Fruit fly (Drosophila melanogaster) whole organism, embryonic: Measurements from ENCODE around the gene CG46397.

Experiments used
- Antp ChIP-seq: fragments of 200-800 bp; sonication (Bioruptor generic); optimal IDR thresholded peaks from 3 replicates; lab custom pipeline; 2016; ENCODE audit warnings: missing biosample characterization, missing genetic modification characterization
- Bteb2 ChIP-seq: fragments of 200-800 bp; sonication (Bioruptor generic); optimal IDR thresholded peaks from 2 replicates; lab custom pipeline; 2016; ENCODE audit warnings: missing biosample characterization, missing genetic modification characterization
- CG10147 ChIP-seq: fragments of 200-800 bp; sonication (Bioruptor generic); optimal IDR thresholded peaks from 2 replicates; lab custom pipeline; 2019; ENCODE audit warnings: missing biosample characterization, mild to moderate bottlenecking, missing genetic modification characterization, moderate library complexity
- CG11247 ChIP-seq: fragments of 200-800 bp; sonication (Bioruptor generic); IDR thresholded peaks from 2 replicates; pipeline ENCODE4 v1.3.6; 2022; ENCODE audit warnings: missing biosample characterization, missing genetic modification characterization
- CG14441 ChIP-seq: fragments of 200-800 bp; sonication (Bioruptor generic); IDR thresholded peaks from 2 replicates; pipeline ENCODE4 v1.3.6; 2022; ENCODE audit warnings: missing biosample characterization, missing genetic modification characterization
- CG15011 ChIP-seq: fragments of 200-800 bp; sonication (Bioruptor generic); optimal IDR thresholded peaks from 3 replicates; lab custom pipeline; 2018; ENCODE audit warnings: missing biosample characterization, mild to moderate bottlenecking, missing genetic modification characterization
- CG15696 ChIP-seq: fragments of 200-800 bp; sonication (Bioruptor generic); optimal IDR thresholded peaks from 2 replicates; lab custom pipeline; 2019; ENCODE audit warnings: missing biosample characterization, mild to moderate bottlenecking, missing genetic modification characterization, moderate library complexity
- CG17829 ChIP-seq: fragments of 200-800 bp; optimal IDR thresholded peaks from 2 replicates; lab custom pipeline; 2019; ENCODE audit warnings: missing biosample characterization, mild to moderate bottlenecking, missing genetic modification characterization, moderate library complexity
- CG18011 ChIP-seq: fragments of 200-800 bp; sonication (Bioruptor generic); optimal IDR thresholded peaks from 2 replicates; lab custom pipeline; 2017; ENCODE audit warnings: missing biosample characterization, missing genetic modification characterization, mild to moderate bottlenecking, moderate library complexity, missing genotype
- CG18599 ChIP-seq: fragments of 200-800 bp; sonication (Bioruptor generic); optimal IDR thresholded peaks from 3 replicates; lab custom pipeline; 2017; ENCODE audit warnings: missing biosample characterization, missing genetic modification characterization, mild to moderate bottlenecking, moderate library complexity, missing genetic modification reagents
- CG18764 ChIP-seq: fragments of 200-800 bp; sonication (Bioruptor generic); optimal IDR thresholded peaks from 3 replicates; lab custom pipeline; 2016; ENCODE audit warnings: missing biosample characterization, missing genetic modification characterization
- CG30431 ChIP-seq: fragments of 200-800 bp; sonication (Bioruptor generic); optimal IDR thresholded peaks from 2 replicates; lab custom pipeline; 2017; ENCODE audit warnings: missing biosample characterization, missing genetic modification characterization
- CG31365 ChIP-seq: fragments of 200-800 bp; sonication (Bioruptor generic); optimal IDR thresholded peaks from 2 replicates; lab custom pipeline; 2018; ENCODE audit warnings: missing biosample characterization, mild to moderate bottlenecking, missing genetic modification characterization
- CG3847 ChIP-seq: fragments of 200-800 bp; sonication (Bioruptor generic); IDR thresholded peaks from 2 replicates; pipeline ENCODE4 v1.3.6; 2022; ENCODE audit warnings: missing biosample characterization, missing genetic modification characterization
- CG6765 ChIP-seq: fragments of 200-800 bp; sonication (Bioruptor generic); optimal IDR thresholded peaks from 3 replicates; lab custom pipeline; 2017; ENCODE audit warnings: missing biosample characterization, mild to moderate bottlenecking, missing genetic modification characterization
- CG6791 ChIP-seq: fragments of 200-800 bp; sonication (Bioruptor generic); IDR thresholded peaks from 3 replicates; pipeline ENCODE4 v1.3.6; 2022; ENCODE audit warnings: missing biosample characterization, missing genetic modification characterization; ENCODE audit not compliant: partially characterized antibody
- CG7556 ChIP-seq: fragments of 200-800 bp; sonication (Bioruptor generic); optimal IDR thresholded peaks from 2 replicates; lab custom pipeline; 2017; ENCODE audit warnings: missing biosample characterization, mild to moderate bottlenecking, missing genetic modification characterization
- CG7745 ChIP-seq: fragments of 200-800 bp; sonication (Bioruptor generic); optimal IDR thresholded peaks from 2 replicates; lab custom pipeline; 2018; ENCODE audit warnings: missing biosample characterization, mild to moderate bottlenecking, missing genetic modification characterization, moderate library complexity
- CG7963 ChIP-seq: fragments of 200-800 bp; sonication (Bioruptor generic); IDR thresholded peaks from 3 replicates; pipeline ENCODE4 v1.3.6; 2022; ENCODE audit warnings: missing biosample characterization, missing genetic modification characterization; ENCODE audit not compliant: partially characterized antibody
- CG9215 ChIP-seq: fragments of 200-800 bp; sonication (Bioruptor generic); IDR thresholded peaks from 2 replicates; pipeline ENCODE4 v1.3.6; 2022; ENCODE audit warnings: missing biosample characterization, missing genetic modification characterization
- CHES-1-like ChIP-seq: fragments of 200-800 bp; sonication (Bioruptor generic); optimal IDR thresholded peaks from 2 replicates; lab custom pipeline; 2016; ENCODE audit warnings: missing biosample characterization, missing genetic modification characterization
- D19A ChIP-seq: fragments of 200-800 bp; optimal IDR thresholded peaks from 3 replicates; lab custom pipeline; 2019; ENCODE audit warnings: missing biosample characterization, mild to moderate bottlenecking, missing genetic modification characterization, moderate library complexity
- Dref ChIP-seq: fragments of 200-800 bp; sonication (Bioruptor generic); IDR thresholded peaks from 2 replicates; pipeline ENCODE4 v1.3.6; 2022; ENCODE audit warnings: missing biosample characterization, missing genetic modification characterization
- ERR ChIP-seq: fragments of 200-800 bp; sonication (Bioruptor generic); optimal IDR thresholded peaks from 2 replicates; lab custom pipeline; 2016; ENCODE audit warnings: missing biosample characterization, missing genetic modification characterization
- GATAe ChIP-seq: fragments of 200-800 bp; sonication (Bioruptor generic); conservative IDR thresholded peaks from 2 replicates; pipeline ENCODE4 v1.3.6; 2022; ENCODE audit warnings: missing biosample characterization, missing genetic modification characterization
- HLH54F ChIP-seq: fragments of 200-800 bp; sonication (Bioruptor generic); optimal IDR thresholded peaks from 3 replicates; lab custom pipeline; 2016; ENCODE audit warnings: missing biosample characterization, missing genetic modification characterization
- Hr51 ChIP-seq, 2 experiments: fragments of 200-800 bp; sonication (Bioruptor generic); optimal IDR thresholded peaks; 2 replicates in 1 of 2; 3 replicates in 1 of 2; lab custom pipeline; 2016 to 2018; ENCODE audit warnings: missing biosample characterization in 2 of 2, missing genetic modification characterization in 2 of 2, mild to moderate bottlenecking in 1 of 2, moderate library complexity in 1 of 2
- Hsf ChIP-seq: fragments of 200-800 bp; sonication (Bioruptor generic); optimal IDR thresholded peaks from 3 replicates; lab custom pipeline; 2016; ENCODE audit warnings: missing biosample characterization, missing genetic modification characterization
- Kr ChIP-seq: fragments of 200-800 bp; sonication (Bioruptor generic); optimal IDR thresholded peaks from 2 replicates; lab custom pipeline; 2017; ENCODE audit warnings: missing biosample characterization, mild to moderate bottlenecking, missing genetic modification characterization
- Med ChIP-seq: fragments of 200-800 bp; sonication (Bioruptor generic); peaks from one replicate; lab custom pipeline; 2016; ENCODE audit warnings: missing biosample characterization, missing genetic modification characterization, mild to moderate bottlenecking, inconsistent platforms, moderate library complexity
- NC2α ChIP-seq: fragments of 200-800 bp; sonication (Bioruptor generic); optimal IDR thresholded peaks from 2 replicates; lab custom pipeline; 2016; ENCODE audit warnings: missing biosample characterization, missing genetic modification characterization
- Neu2 ChIP-seq: fragments of 200-800 bp; sonication (Bioruptor generic); optimal IDR thresholded peaks from 3 replicates; lab custom pipeline; 2016; ENCODE audit warnings: missing biosample characterization, missing genetic modification characterization, borderline replicate concordance
- Opbp ChIP-seq: fragments of 200-800 bp; sonication (Bioruptor generic); IDR thresholded peaks from 3 replicates; pipeline ENCODE4 v1.3.6; 2022; ENCODE audit warnings: missing biosample characterization, missing genetic modification characterization; ENCODE audit not compliant: partially characterized antibody
- abd-A ChIP-seq: fragments of 200-800 bp; sonication (Bioruptor generic); optimal IDR thresholded peaks from 3 replicates; lab custom pipeline; 2019; ENCODE audit warnings: missing biosample characterization, mild to moderate bottlenecking, missing genetic modification characterization, moderate library complexity
- aop ChIP-seq: fragments of 200-800 bp; sonication (Bioruptor generic); IDR thresholded peaks from 2 replicates; pipeline ENCODE4 v1.3.6; 2022; ENCODE audit warnings: missing biosample characterization, missing genetic modification characterization
- br ChIP-seq: fragments of >200 bp; optimal IDR thresholded peaks from 2 replicates; lab custom pipeline; 2017
- dati ChIP-seq: fragments of 200-800 bp; sonication (Bioruptor generic); IDR thresholded peaks from 2 replicates; pipeline ENCODE4 v1.3.6; 2022; ENCODE audit warnings: missing biosample characterization, missing genetic modification characterization
- en ChIP-seq: fragments of 200-800 bp; sonication (Bioruptor generic); optimal IDR thresholded peaks from 2 replicates; lab custom pipeline; 2016; ENCODE audit warnings: missing biosample characterization, missing genetic modification characterization
- ewg ChIP-seq: fragments of 200-800 bp; sonication (Bioruptor generic); optimal IDR thresholded peaks from 3 replicates; lab custom pipeline; 2017; ENCODE audit warnings: mild to moderate bottlenecking, missing biosample characterization, missing genetic modification reagents, missing genetic modification characterization
- exex ChIP-seq: fragments of 200-800 bp; sonication (Bioruptor generic); optimal IDR thresholded peaks from 4 replicates; lab custom pipeline; 2018; ENCODE audit warnings: missing biosample characterization, mild to moderate bottlenecking, missing genetic modification characterization, moderate library complexity
- gce ChIP-seq: fragments of 200-800 bp; sonication (Bioruptor generic); IDR thresholded peaks from 3 replicates; pipeline ENCODE4 v1.3.6; 2022; ENCODE audit warnings: missing biosample characterization, missing genetic modification characterization
- ham ChIP-seq: fragments of 200-800 bp; sonication (Bioruptor generic); IDR thresholded peaks from 2 replicates; pipeline ENCODE4 v1.3.6; 2022; ENCODE audit warnings: missing biosample characterization, missing genetic modification characterization
- hkb ChIP-seq, 2 experiments: fragments of 200-800 bp in 1 of 2; fragments of >200 bp in 1 of 2; sonication (Bioruptor generic) in 1 of 2; IDR thresholded peaks in 1 of 2; optimal IDR thresholded peaks in 1 of 2; 2 replicates each; pipeline versions ENCODE4 v1.3.6 to Lab custom; 2017 to 2022; ENCODE audit warnings: missing biosample characterization in 1 of 2, missing genetic modification characterization in 1 of 2
- lilli ChIP-seq: fragments of 200-800 bp; sonication (Bioruptor generic); optimal IDR thresholded peaks from 3 replicates; lab custom pipeline; 2016; ENCODE audit warnings: missing biosample characterization, missing genetic modification characterization
- mam ChIP-seq: fragments of 200-800 bp; sonication (Bioruptor generic); optimal IDR thresholded peaks from 3 replicates; lab custom pipeline; 2016; ENCODE audit warnings: missing biosample characterization, missing genetic modification characterization
- nmo ChIP-seq: fragments of 200-800 bp; sonication (Bioruptor generic); optimal IDR thresholded peaks from 2 replicates; lab custom pipeline; 2018; ENCODE audit warnings: missing biosample characterization, mild to moderate bottlenecking, missing genetic modification characterization, moderate library complexity
- pb ChIP-seq: fragments of 200-800 bp; sonication (Bioruptor generic); optimal IDR thresholded peaks from 3 replicates; lab custom pipeline; 2016; ENCODE audit warnings: missing biosample characterization, missing genetic modification characterization
- pfk ChIP-seq: fragments of 200-800 bp; sonication (Bioruptor generic); optimal IDR thresholded peaks from 2 replicates; lab custom pipeline; 2018; ENCODE audit warnings: missing biosample characterization, mild to moderate bottlenecking, missing genetic modification characterization, moderate library complexity
- pita ChIP-seq: fragments of 200-800 bp; sonication (Bioruptor generic); optimal IDR thresholded peaks from 2 replicates; lab custom pipeline; 2017; ENCODE audit warnings: missing biosample characterization, mild to moderate bottlenecking, missing genetic modification characterization

CG46397 gene

dm6 chr2L:8951184-8951934, 4.3 kb downstream of the CG46397 start, which contains the start of gene C1GalTA (continued):
- TF ChIP-seq lilli, result peak; percentile 78
- peak; percentile 91 for TF ChIP-seq GATAe (GFP tag; lab: Robert Waterston, UW)
- TF ChIP-seq exex (tag; lab: Kevin White, UChicago), result peak; percentile 93
- TF ChIP-seq CG6791, result no peak
- TF ChIP-seq CG6765 (GFP tag; lab: Kevin White, UChicago), result peak; percentile 98
- TF ChIP-seq pita (GFP tag; lab: Kevin White, UChicago), result no peak
- peak; percentile 78 for TF ChIP-seq Bteb2
- TF ChIP-seq pfk (GFP tag; lab: Kevin White, UChicago), result no peak
- TF ChIP-seq NC2α (GFP tag; lab: Kevin White, UChicago), result no peak
- TF ChIP-seq CG9215 (GFP tag; lab: Robert Waterston, UW), result peak; percentile 95
- peak; percentile 60 for TF ChIP-seq ERR
- TF ChIP-seq CG7556 (GFP tag; lab: Kevin White, UChicago), result peak; percentile 99
- peak; percentile 93 for TF ChIP-seq CG11247 (GFP tag; lab: Robert Waterston, UW)
- peak; percentile 11 for TF ChIP-seq pb (GFP tag; lab: Kevin White, UChicago)
- TF ChIP-seq Opbp (GFP tag; lab: Robert Waterston, UW), result no peak
- peak; percentile 57 for TF ChIP-seq CG31365 (tag; lab: Kevin White, UChicago)
- peak; percentile 86 for TF ChIP-seq CG30431 (GFP tag; lab: Kevin White, UChicago)
- TF ChIP-seq CG18011, result peak; percentile 79
- TF ChIP-seq Kr (GFP tag; lab: Kevin White, UChicago), result peak; percentile 40
- TF ChIP-seq Hr51 (GFP tag; optimal IDR thresholded peaks at IDR 0.05; lab: Kevin White, UChicago), result peak; percentile 73 to 99
- TF ChIP-seq aop (GFP tag; lab: Robert Waterston, UW), result no peak
- TF ChIP-seq CG15011, result peak; percentile 97
- peak; percentile 95 for TF ChIP-seq CG15696 (tag; lab: Kevin White, UChicago)
- peak; percentile 64; the same call in 1 of the 2 replicates for TF ChIP-seq dati (GFP tag; lab: Robert Waterston, UW)
- TF ChIP-seq en, result peak; percentile 17
- peak; percentile 53 for TF ChIP-seq Antp (GFP tag; lab: Kevin White, UChicago)
- TF ChIP-seq CG10147, result peak; percentile 99
- TF ChIP-seq CG18764 (GFP tag; lab: Kevin White, UChicago), result peak; percentile 94
- TF ChIP-seq hkb (optimal IDR thresholded peaks at IDR 0.05; lab: Kevin White, UChicago), result no peak
- peak; percentile 96 for TF ChIP-seq hkb (GFP tag; IDR thresholded peaks at IDR 0.05; lab: Robert Waterston, UW)
- TF ChIP-seq HLH54F (GFP tag; lab: Kevin White, UChicago), result peak; percentile 48
- TF ChIP-seq CHES-1-like (GFP tag; lab: Kevin White, UChicago), result peak; percentile 78
- peak; percentile 99 for TF ChIP-seq CG18599 (GFP tag; lab: Kevin White, UChicago)
- TF ChIP-seq Hsf, result peak; percentile 79
- peak; percentile 98 for TF ChIP-seq D19A (tag; lab: Kevin White, UChicago)
- peak; percentile 89 for TF ChIP-seq Med (GFP tag; lab: Kevin White, UChicago)
- no peak for TF ChIP-seq CG7963
- no peak for TF ChIP-seq Neu2 (GFP tag; lab: Kevin White, UChicago)
- TF ChIP-seq mam (GFP tag; lab: Kevin White, UChicago), result peak; percentile 56
- peak; percentile 92 for TF ChIP-seq ewg
- peak; percentile 88 for TF ChIP-seq CG14441 (GFP tag; lab: Robert Waterston, UW)
- TF ChIP-seq gce, result peak; percentile 95
- peak; percentile 92 for TF ChIP-seq CG3847 (GFP tag; lab: Robert Waterston, UW)
- TF ChIP-seq abd-A, result peak; percentile 92
- TF ChIP-seq CG7745 (tag; lab: Kevin White, UChicago), result peak; percentile 35
- TF ChIP-seq ham (GFP tag; lab: Robert Waterston, UW), result peak; percentile 86
- TF ChIP-seq Dref (GFP tag; lab: Robert Waterston, UW), result no peak
- peak; percentile 100 for TF ChIP-seq CG17829 (tag; lab: Kevin White, UChicago)
- no peak for TF ChIP-seq br
- peak; percentile 100 for TF ChIP-seq nmo
